Fruit fly (Drosophila melanogaster): ENCODE data around the gene Pop2.

DNA sequence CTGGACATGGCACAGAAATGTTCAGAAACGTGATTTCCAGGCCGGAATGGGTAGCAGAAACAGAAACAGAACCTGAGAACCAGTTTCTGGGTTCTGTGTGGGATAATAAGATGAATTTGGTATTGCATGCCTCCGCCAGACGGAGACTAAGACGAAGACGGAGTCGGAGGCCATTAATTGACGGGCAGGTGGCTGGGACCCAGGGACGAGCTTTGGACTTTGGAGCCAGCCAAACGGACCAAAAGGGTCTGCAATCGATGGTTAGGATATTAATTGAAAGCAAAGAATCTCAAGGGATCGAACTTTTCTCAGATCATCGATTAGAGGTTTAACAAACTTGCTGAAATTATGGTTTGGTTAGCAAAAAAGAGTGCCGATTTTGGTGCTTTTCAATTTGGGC is 11.6 kb upstream of the Pop2 start:
- TF ChIP-seq CG14711 (tag; optimal IDR thresholded peaks at IDR 0.05) (no peak), toe (GFP tag; optimal IDR thresholded peaks at IDR 0.05) (no peak), CG12768 (GFP tag; optimal IDR thresholded peaks at IDR 0.05) (no peak), CG5204 (GFP tag; optimal IDR thresholded peaks at IDR 0.05) (no peak), Mnt (GFP tag; optimal IDR thresholded peaks at IDR 0.05) (no peak), Hr96 (GFP tag; optimal IDR thresholded peaks at IDR 0.05) (no peak), kay (GFP tag; ENCODE audit: borderline replicate concordance) (no peak), CG1620 (GFP tag; optimal IDR thresholded peaks at IDR 0.05) (no peak), Crg-1 (GFP tag; optimal IDR thresholded peaks at IDR 0.05) (no peak), CG7101 (tag; optimal IDR thresholded peaks at IDR 0.05) (no peak)

All from whole organism, adult.